Worm (Caenorhabditis elegans) whole organism, early embryonic: ENCODE measurements around the gene clec-58.
"Not testable (repeated sequence)": the region's sequence is repeated elsewhere in the genome, so short reads cannot be mapped to it uniquely, and the experiment has no call there.

Experiments
- B0310.2 ChIP-seq: sonication (generic microtip); optimal IDR thresholded peaks from 2 replicates; lab custom pipeline; 2016; ENCODE audit warnings: mild to moderate bottlenecking, missing genetic modification characterization, missing compliant biosample characterization
- ama-1 ChIP-seq: fragments of 150-350 bp; optimal IDR thresholded peaks from 2 replicates; lab custom pipeline; 2014
- hmg-4 ChIP-seq: fragments of 200-800 bp; sonication (Bioruptor generic); optimal IDR thresholded peaks from 2 replicates; lab custom pipeline; 2018; ENCODE audit warnings: mild to moderate bottlenecking, missing genetic modification characterization, missing compliant biosample characterization
- tbx-37 ChIP-seq: fragments of 200-800 bp; sonication (Bioruptor generic); conservative IDR thresholded peaks from 2 replicates; pipeline ENCODE4 v1.3.6; 2022; ENCODE audit warnings: missing genetic modification reagents, missing genetic modification characterization, missing compliant biosample characterization

- TF ChIP-seq ama-1 (lab: Kevin White, UChicago); tbx-37; hmg-4 (GFP tag; lab: Kevin White, UChicago); B0310.2 (tag; lab: Kevin White, UChicago): not testable (repeated sequence)
These were observed 17.1 kb upstream of the clec-58 start, which contains the start of gene ZK666.8 for ce11 chrII:10493034-10493433.
